Fruit fly (Drosophila melanogaster) whole organism, embryonic: ENCODE data around the gene Nadsyn.

Source experiments
- B-H1 ChIP-seq: fragments of 200-800 bp; sonication (Bioruptor generic); IDR thresholded peaks from 3 replicates; pipeline ENCODE4 v1.3.6; 2022; ENCODE audit warnings: missing biosample characterization, missing genetic modification characterization
- CG11696 ChIP-seq: fragments of 200-800 bp; sonication (Bioruptor generic); IDR thresholded peaks from 2 replicates; pipeline ENCODE4 v1.3.6; 2022; ENCODE audit warnings: missing biosample characterization, missing genetic modification characterization
- CG15073 ChIP-seq: fragments of 200-800 bp; sonication (Bioruptor generic); optimal IDR thresholded peaks from 2 replicates; lab custom pipeline; 2016; ENCODE audit warnings: missing biosample characterization, missing genetic modification characterization
- CG15269 ChIP-seq: fragments of 200-800 bp; sonication (Bioruptor generic); optimal IDR thresholded peaks from 2 replicates; lab custom pipeline; 2018; ENCODE audit warnings: missing biosample characterization, mild to moderate bottlenecking, missing genetic modification characterization, moderate library complexity
- CG15514 ChIP-seq: fragments of 200-800 bp; sonication (Bioruptor generic); optimal IDR thresholded peaks from 3 replicates; lab custom pipeline; 2017; ENCODE audit warnings: missing biosample characterization, missing genetic modification characterization, mild to moderate bottlenecking, moderate library complexity, missing genetic modification reagents
- CG17361 ChIP-seq: fragments of 200-800 bp; sonication (Bioruptor generic); IDR thresholded peaks from 3 replicates; pipeline ENCODE4 v1.3.6; 2022; ENCODE audit warnings: missing biosample characterization, missing genetic modification characterization
- CG2120 ChIP-seq: fragments of 200-800 bp; sonication (Bioruptor generic); optimal IDR thresholded peaks from 3 replicates; lab custom pipeline; 2016; ENCODE audit warnings: missing biosample characterization, missing genetic modification characterization
- CG31388 ChIP-seq: fragments of 200-800 bp; sonication (Bioruptor generic); optimal IDR thresholded peaks from 2 replicates; lab custom pipeline; 2016; ENCODE audit warnings: missing biosample characterization, missing genetic modification characterization
- CG32532 ChIP-seq: fragments of 200-800 bp; sonication (Bioruptor generic); IDR thresholded peaks from 2 replicates; pipeline ENCODE4 v1.3.6; 2022; ENCODE audit warnings: missing biosample characterization, missing genetic modification characterization
- CG32772 ChIP-seq: fragments of 200-800 bp; sonication (Bioruptor generic); IDR thresholded peaks from 2 replicates; pipeline ENCODE4 v1.3.6; 2022; ENCODE audit warnings: missing biosample characterization, missing genetic modification characterization
- CG34422 ChIP-seq: fragments of 200-800 bp; sonication (Bioruptor generic); IDR thresholded peaks from 3 replicates; pipeline ENCODE4 v1.3.6; 2022; ENCODE audit warnings: missing biosample characterization, missing genetic modification characterization
- CG4360 ChIP-seq: fragments of 200-800 bp; sonication (Bioruptor generic); IDR thresholded peaks from 2 replicates; pipeline ENCODE4 v1.3.6; 2022; ENCODE audit warnings: missing biosample characterization, missing genetic modification characterization
- CG6765 ChIP-seq: fragments of 200-800 bp; sonication (Bioruptor generic); optimal IDR thresholded peaks from 3 replicates; lab custom pipeline; 2017; ENCODE audit warnings: missing biosample characterization, mild to moderate bottlenecking, missing genetic modification characterization
- CG8089 ChIP-seq: fragments of 200-800 bp; sonication (Bioruptor generic); optimal IDR thresholded peaks from 3 replicates; lab custom pipeline; 2016; ENCODE audit warnings: missing biosample characterization, missing genetic modification characterization
- CG9797 ChIP-seq: fragments of 200-800 bp; sonication (Bioruptor generic); optimal IDR thresholded peaks from 3 replicates; lab custom pipeline; 2018; ENCODE audit warnings: missing biosample characterization, mild to moderate bottlenecking, missing genetic modification characterization
- CG9932 ChIP-seq: fragments of 200-800 bp; sonication (Bioruptor generic); IDR thresholded peaks from 2 replicates; pipeline ENCODE4 v1.3.6; 2022; ENCODE audit warnings: missing biosample characterization, missing genetic modification characterization
- Drgx ChIP-seq: fragments of 200-800 bp; sonication (Bioruptor generic); IDR thresholded peaks from 2 replicates; pipeline ENCODE4 v1.3.6; 2022; ENCODE audit warnings: missing biosample characterization, missing genetic modification characterization
- Ets65A ChIP-seq: fragments of 200-800 bp; sonication (Bioruptor generic); peaks from one replicate; lab custom pipeline; 2016; ENCODE audit warnings: missing biosample characterization, missing genetic modification characterization
- Gug ChIP-seq: fragments of 200-800 bp; sonication (Bioruptor generic); IDR thresholded peaks from 4 replicates; pipeline ENCODE4 v1.3.6; 2022; ENCODE audit warnings: missing biosample characterization, missing genetic modification characterization
- Hsf ChIP-seq: fragments of 200-800 bp; sonication (Bioruptor generic); optimal IDR thresholded peaks from 3 replicates; lab custom pipeline; 2016; ENCODE audit warnings: missing biosample characterization, missing genetic modification characterization
- Kr ChIP-seq: fragments of 200-800 bp; sonication (Bioruptor generic); optimal IDR thresholded peaks from 2 replicates; lab custom pipeline; 2017; ENCODE audit warnings: missing biosample characterization, mild to moderate bottlenecking, missing genetic modification characterization
- Meics ChIP-seq: fragments of 200-800 bp; sonication (Bioruptor generic); optimal IDR thresholded peaks from 2 replicates; lab custom pipeline; 2017; ENCODE audit warnings: missing biosample characterization, mild to moderate bottlenecking, missing genetic modification characterization
- NC2α ChIP-seq: fragments of 200-800 bp; sonication (Bioruptor generic); optimal IDR thresholded peaks from 2 replicates; lab custom pipeline; 2016; ENCODE audit warnings: missing biosample characterization, missing genetic modification characterization
- Pdp1 ChIP-seq, 2 experiments: fragments of 200-800 bp; sonication (Bioruptor generic); optimal IDR thresholded peaks; 3 replicates each; lab custom pipeline; 2016; ENCODE audit warnings: missing biosample characterization in 2 of 2, missing genetic modification characterization in 2 of 2, mild to moderate bottlenecking in 1 of 2, moderate library complexity in 1 of 2
- Rfx ChIP-seq: fragments of 200-800 bp; sonication (Bioruptor generic); IDR thresholded peaks from 2 replicates; pipeline ENCODE4 v1.3.6; 2022; ENCODE audit warnings: missing biosample characterization, missing genetic modification characterization
- Sry-δ ChIP-seq: fragments of 200-800 bp; sonication (Bioruptor generic); optimal IDR thresholded peaks from 2 replicates; lab custom pipeline; 2016; ENCODE audit warnings: missing biosample characterization, missing genetic modification characterization
- Trl ChIP-seq, 3 experiments: fragments of >200 bp in 2 of 3; fragments of 200-800 bp in 1 of 3; sonication (Bioruptor generic) in 1 of 3; optimal IDR thresholded peaks; 2 replicates in 1 of 3; 3 replicates in 2 of 3; lab custom pipeline; 2016 to 2017; ENCODE audit warnings: missing biosample characterization in 1 of 3, missing genetic modification characterization in 1 of 3
- ap ChIP-seq: fragments of 200-800 bp; sonication (Bioruptor generic); IDR thresholded peaks from 2 replicates; pipeline ENCODE4 v1.3.6; 2022; ENCODE audit warnings: missing biosample characterization, missing genetic modification characterization
- bigmax ChIP-seq: fragments of 200-800 bp; sonication (Bioruptor generic); optimal IDR thresholded peaks from 2 replicates; lab custom pipeline; 2018; ENCODE audit warnings: missing biosample characterization, mild to moderate bottlenecking, missing genetic modification characterization
- br ChIP-seq: fragments of >200 bp; optimal IDR thresholded peaks from 2 replicates; lab custom pipeline; 2017
- bsh ChIP-seq, 2 experiments: fragments of 200-800 bp; sonication (Bioruptor generic); optimal IDR thresholded peaks; 2 replicates each; lab custom pipeline; 2017 to 2018; ENCODE audit warnings: mild to moderate bottlenecking in 2 of 2, missing biosample characterization in 2 of 2, missing genetic modification characterization in 2 of 2, moderate library complexity in 1 of 2
- corto ChIP-seq: fragments of 200-800 bp; sonication (Bioruptor generic); optimal IDR thresholded peaks from 2 replicates; lab custom pipeline; 2016; ENCODE audit warnings: missing biosample characterization, mild to moderate bottlenecking, missing genetic modification characterization, moderate library complexity
- crp ChIP-seq, 2 experiments: fragments of 200-800 bp; sonication (Bioruptor generic); optimal IDR thresholded peaks; 2 replicates in 1 of 2; 3 replicates in 1 of 2; lab custom pipeline; 2017; ENCODE audit warnings: missing biosample characterization in 2 of 2, missing genetic modification characterization in 2 of 2, mild to moderate bottlenecking in 1 of 2, moderate library complexity in 1 of 2
- dysf ChIP-seq: fragments of 200-800 bp; sonication (Bioruptor generic); IDR thresholded peaks from 3 replicates; pipeline ENCODE4 v1.3.6; 2022; ENCODE audit warnings: missing biosample characterization, missing genetic modification characterization
- eve ChIP-seq, 2 experiments: fragments of >200 bp; optimal IDR thresholded peaks; 2 replicates each; lab custom pipeline; 2017; ENCODE audit warnings: missing biosample characterization in 2 of 2, missing genetic modification characterization in 2 of 2
- exex ChIP-seq: fragments of 200-800 bp; sonication (Bioruptor generic); optimal IDR thresholded peaks from 4 replicates; lab custom pipeline; 2018; ENCODE audit warnings: missing biosample characterization, mild to moderate bottlenecking, missing genetic modification characterization, moderate library complexity
- gfzf ChIP-seq: fragments of 200-800 bp; sonication (Bioruptor generic); optimal IDR thresholded peaks from 2 replicates; lab custom pipeline; 2016; ENCODE audit warnings: missing biosample characterization, mild to moderate bottlenecking, missing genetic modification characterization, moderate library complexity
- hb ChIP-seq: fragments of 200-800 bp; sonication (Bioruptor generic); IDR thresholded peaks from 3 replicates; pipeline ENCODE4 v1.3.6; 2022; ENCODE audit warnings: missing biosample characterization, missing genetic modification characterization; ENCODE audit not compliant: partially characterized antibody
- insv ChIP-seq, 2 experiments: fragments of 200-800 bp; sonication (Bioruptor generic); optimal IDR thresholded peaks; 3 replicates each; lab custom pipeline; 2016 to 2018; ENCODE audit warnings: missing biosample characterization in 2 of 2, missing genetic modification characterization in 2 of 2
- lab ChIP-seq: fragments of 200-800 bp; sonication (Bioruptor generic); optimal IDR thresholded peaks from 3 replicates; lab custom pipeline; 2017; ENCODE audit warnings: missing biosample characterization, missing genetic modification characterization, mild to moderate bottlenecking, moderate library complexity, missing genetic modification reagents
- nerfin-1 ChIP-seq: fragments of 200-800 bp; sonication (Bioruptor generic); optimal IDR thresholded peaks from 3 replicates; lab custom pipeline; 2019; ENCODE audit warnings: missing biosample characterization, mild to moderate bottlenecking, missing genetic modification characterization, moderate library complexity
- nom ChIP-seq: fragments of 200-800 bp; sonication (Bioruptor generic); optimal IDR thresholded peaks from 2 replicates; lab custom pipeline; 2017; ENCODE audit warnings: missing biosample characterization, missing genetic modification characterization, mild to moderate bottlenecking, moderate library complexity, missing genetic modification reagents
- otp ChIP-seq: fragments of 200-800 bp; sonication (Bioruptor generic); IDR thresholded peaks from 3 replicates; pipeline ENCODE4, ENCODE4 v1.3.6; 2022; ENCODE audit warnings: missing biosample characterization, missing genetic modification characterization
- pnt ChIP-seq: fragments of 200-800 bp; sonication (Bioruptor generic); optimal IDR thresholded peaks from 3 replicates; lab custom pipeline; 2016; ENCODE audit warnings: missing biosample characterization, missing genetic modification characterization
- psq ChIP-seq: fragments of 200-800 bp; sonication (Bioruptor generic); optimal IDR thresholded peaks from 2 replicates; lab custom pipeline; 2017; ENCODE audit warnings: missing biosample characterization, missing genetic modification characterization
- rib ChIP-seq: fragments of 200-800 bp; sonication (Bioruptor generic); IDR thresholded peaks from 2 replicates; pipeline ENCODE4 v1.3.6; 2022; ENCODE audit warnings: missing biosample characterization, missing genetic modification characterization
- salm ChIP-seq: fragments of 200-800 bp; sonication (Bioruptor generic); optimal IDR thresholded peaks from 2 replicates; lab custom pipeline; 2018; ENCODE audit warnings: missing biosample characterization, mild to moderate bottlenecking, missing genetic modification characterization
- slbo ChIP-seq: fragments of 200-800 bp; sonication (Bioruptor generic); IDR thresholded peaks from 2 replicates; pipeline ENCODE4 v1.3.6; 2022; ENCODE audit warnings: missing biosample characterization, missing genetic modification characterization
- sqz ChIP-seq: fragments of 200-800 bp; sonication (Bioruptor generic); optimal IDR thresholded peaks from 3 replicates; lab custom pipeline; 2018; ENCODE audit warnings: missing biosample characterization, mild to moderate bottlenecking, missing genetic modification characterization
- tx ChIP-seq: fragments of 200-800 bp; sonication (Bioruptor generic); optimal IDR thresholded peaks from 2 replicates; lab custom pipeline; 2016; ENCODE audit warnings: missing biosample characterization, missing genetic modification characterization

Gene Nadsyn

dm6 chrX:13755152-13755557 is 37.1 kb upstream of the Nadsyn start, which contains the start of gene Pdcd4 (continued):
- TF ChIP-seq Gug (GFP tag; lab: Robert Waterston, UW), result 0 out of 4 replicates have a peak, but pooled peaks have one; percentile 26
- peak; percentile 8 for TF ChIP-seq salm (tag; lab: Kevin White, UChicago)
- no peak for TF ChIP-seq CG9932
- TF ChIP-seq CG9797 (GFP tag; lab: Kevin White, UChicago), result no peak
- peak; percentile 4 for TF ChIP-seq lab
- peak in 1 of 2 experiments; percentile 32 for TF ChIP-seq Pdp1 (GFP tag; optimal IDR thresholded peaks at IDR 0.05; lab: Kevin White, UChicago)
- TF ChIP-seq B-H1 (GFP tag; lab: Robert Waterston, UW), result no peak
- no peak for TF ChIP-seq CG8089 (GFP tag; lab: Kevin White, UChicago)
- peak in 1 of 2 experiments; percentile 16 for TF ChIP-seq eve (GFP tag; optimal IDR thresholded peaks at IDR 0.05; lab: Kevin White, UChicago)
- TF ChIP-seq gfzf (GFP tag; lab: Kevin White, UChicago), result peak; percentile 37
- peak; percentile 22 for TF ChIP-seq nerfin-1
- peak; percentile 65 for TF ChIP-seq Kr

dm6 chrX:13754476-13754875 is 36.4 kb upstream of the Nadsyn start:
- TF ChIP-seq br (lab: Kevin White, UChicago), result no peak
- 0 out of 2 replicates have a peak, but pooled peaks have one; percentile 28 for TF ChIP-seq rib
- TF ChIP-seq bsh (GFP tag; optimal IDR thresholded peaks at IDR 0.05; lab: Kevin White, UChicago), result peak in 1 of 2 experiments; percentile 92
- TF ChIP-seq dysf (GFP tag; lab: Robert Waterston, UW), result peak; percentile 8; the same call in 1 of the 3 replicates
- TF ChIP-seq hb (GFP tag; lab: Robert Waterston, UW), result no peak
- TF ChIP-seq slbo (GFP tag; lab: Robert Waterston, UW), result 0 out of 2 replicates have a peak, but pooled peaks have one; percentile 9
- TF ChIP-seq Sry-δ (GFP tag; lab: Kevin White, UChicago), result no peak
- TF ChIP-seq CG9932, result no peak
- no peak for TF ChIP-seq tx
- peak; percentile 5 for TF ChIP-seq CG2120 (GFP tag; lab: Kevin White, UChicago)
- TF ChIP-seq bigmax (GFP tag; lab: Kevin White, UChicago), result no peak
- no peak for TF ChIP-seq Ets65A (GFP tag; lab: Kevin White, UChicago)
- TF ChIP-seq CG31388 (GFP tag; lab: Kevin White, UChicago), result no peak
- peak; percentile 63 for TF ChIP-seq sqz (GFP tag; lab: Kevin White, UChicago)
- peak; percentile 28; the same call in 1 of the 2 replicates for TF ChIP-seq Rfx (GFP tag; lab: Robert Waterston, UW)
- TF ChIP-seq CG15514, result peak; percentile 20
- TF ChIP-seq insv (GFP tag; optimal IDR thresholded peaks at IDR 0.05; lab: Kevin White, UChicago), result peak in 1 of 2 experiments; percentile 69
- TF ChIP-seq CG6765 (GFP tag; lab: Kevin White, UChicago), result peak; percentile 40
- peak in 1 of 2 experiments; percentile 9 for TF ChIP-seq Trl (optimal IDR thresholded peaks at IDR 0.05; lab: Kevin White, UChicago)
- no peak for TF ChIP-seq Trl (GFP tag; optimal IDR thresholded peaks at IDR 0.05; lab: Kevin White, UChicago)
- no peak for TF ChIP-seq NC2α (GFP tag; lab: Kevin White, UChicago)
- no peak for TF ChIP-seq pnt
- no peak for TF ChIP-seq ap (GFP tag; lab: Robert Waterston, UW)
- no peak for TF ChIP-seq otp (GFP tag; lab: Robert Waterston, UW)
- TF ChIP-seq exex (tag; lab: Kevin White, UChicago), result no peak
- peak; percentile 77 for TF ChIP-seq CG11696 (GFP tag; lab: Robert Waterston, UW)
- TF ChIP-seq Hsf (GFP tag; lab: Kevin White, UChicago), result peak; percentile 9
- peak; percentile 60 for TF ChIP-seq Drgx (GFP tag; lab: Robert Waterston, UW)
- TF ChIP-seq psq (GFP tag; lab: Kevin White, UChicago), result peak; percentile 50
- no peak for TF ChIP-seq CG32772 (GFP tag; lab: Robert Waterston, UW)
- peak; percentile 64 for TF ChIP-seq CG15073 (GFP tag; lab: Kevin White, UChicago)
- TF ChIP-seq CG17361 (GFP tag; lab: Robert Waterston, UW), result no peak
- peak; percentile 12 for TF ChIP-seq Meics
- no peak for TF ChIP-seq crp (GFP tag; optimal IDR thresholded peaks at IDR 0.05; lab: Kevin White, UChicago)
- TF ChIP-seq CG4360, result peak; percentile 61
- TF ChIP-seq nom (GFP tag; lab: Kevin White, UChicago), result peak; percentile 68
- TF ChIP-seq CG15269 (tag; lab: Kevin White, UChicago), result peak; percentile 21
- TF ChIP-seq corto (GFP tag; lab: Kevin White, UChicago), result peak; percentile 19
- peak; percentile 51; the same call in 1 of the 3 replicates for TF ChIP-seq CG34422 (GFP tag; lab: Robert Waterston, UW)
- peak; percentile 29; the same call in 1 of the 2 replicates for TF ChIP-seq CG32532
